Fruit fly (Drosophila melanogaster): Measurements from ENCODE around the gene CG13901.

The CG13901 gene

DNA sequence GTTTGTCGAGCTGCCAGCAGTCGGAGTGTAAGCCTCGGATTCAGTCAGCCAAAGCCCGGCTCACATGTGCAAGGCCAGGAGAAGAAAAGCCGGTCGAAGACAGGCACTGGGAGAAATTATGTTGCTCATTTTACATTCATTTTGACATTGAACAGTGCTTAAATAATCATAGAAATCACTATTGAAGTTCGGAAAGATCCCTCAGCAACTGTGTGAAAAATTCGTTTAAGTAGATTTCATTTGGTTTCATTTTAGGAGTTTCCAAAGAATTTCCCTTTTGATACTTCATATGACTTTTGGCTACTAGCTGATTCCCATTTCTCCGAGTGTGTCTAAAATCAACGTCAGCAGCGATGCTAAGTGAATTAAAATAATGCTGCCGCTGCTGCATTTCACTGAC is 13.2 kb downstream of the CG13901 start (continued):
- TF ChIP-seq stwl (tag; optimal IDR thresholded peaks at IDR 0.05): no peak
- no peak for TF ChIP-seq CG30431 (GFP tag; optimal IDR thresholded peaks at IDR 0.05)
- no peak for TF ChIP-seq mirr (GFP tag; optimal IDR thresholded peaks at IDR 0.05)
- no peak for TF ChIP-seq Usf (GFP tag; optimal IDR thresholded peaks at IDR 0.05)
- TF ChIP-seq CG13296 (GFP tag; optimal IDR thresholded peaks at IDR 0.05): no peak
- peak; percentile 12 for TF ChIP-seq Ssrp (tag; optimal IDR thresholded peaks at IDR 0.05)
- TF ChIP-seq CoRest (tag; optimal IDR thresholded peaks at IDR 0.05): no peak
- TF ChIP-seq zfh1 (GFP tag; IDR thresholded peaks at IDR 0.05): 0 out of 3 replicates have a peak, but pooled peaks have one; percentile 17
- TF ChIP-seq ap (GFP tag; IDR thresholded peaks at IDR 0.05): no peak
- no peak for TF ChIP-seq CG4328 (GFP tag; optimal IDR thresholded peaks at IDR 0.05)
- no peak for TF ChIP-seq CG8478 (optimal IDR thresholded peaks at IDR 0.05)
- TF ChIP-seq Camta (GFP tag; optimal IDR thresholded peaks at IDR 0.05): no peak
- no peak for TF ChIP-seq ara (GFP tag; IDR thresholded peaks at IDR 0.05)
- TF ChIP-seq CG10979 (tag; optimal IDR thresholded peaks at IDR 0.05): peak; percentile 44
- TF ChIP-seq CG5180 (GFP tag; optimal IDR thresholded peaks at IDR 0.05): peak; percentile 14
- no peak for TF ChIP-seq CG34376 (GFP tag; optimal IDR thresholded peaks at IDR 0.05)
- TF ChIP-seq ewg (GFP tag; optimal IDR thresholded peaks at IDR 0.05): peak; percentile 29
- TF ChIP-seq CG2678 (tag; optimal IDR thresholded peaks at IDR 0.05): peak; percentile 51
- no peak for TF ChIP-seq ab (GFP tag; optimal IDR thresholded peaks at IDR 0.05)
- peak; percentile 43; the same call in 1 of the 2 replicates for TF ChIP-seq Ptx1 (GFP tag; IDR thresholded peaks at IDR 0.05)
- no peak for TF ChIP-seq croc (GFP tag; conservative IDR thresholded peaks at IDR 0.05)
- TF ChIP-seq pfk (GFP tag; optimal IDR thresholded peaks at IDR 0.05): no peak
- TF ChIP-seq CG14050 (GFP tag; IDR thresholded peaks at IDR 0.05): 0 out of 3 replicates have a peak, but pooled peaks have one; percentile 11
- TF ChIP-seq CG1603 (tag; optimal IDR thresholded peaks at IDR 0.05): no peak

DNA sequence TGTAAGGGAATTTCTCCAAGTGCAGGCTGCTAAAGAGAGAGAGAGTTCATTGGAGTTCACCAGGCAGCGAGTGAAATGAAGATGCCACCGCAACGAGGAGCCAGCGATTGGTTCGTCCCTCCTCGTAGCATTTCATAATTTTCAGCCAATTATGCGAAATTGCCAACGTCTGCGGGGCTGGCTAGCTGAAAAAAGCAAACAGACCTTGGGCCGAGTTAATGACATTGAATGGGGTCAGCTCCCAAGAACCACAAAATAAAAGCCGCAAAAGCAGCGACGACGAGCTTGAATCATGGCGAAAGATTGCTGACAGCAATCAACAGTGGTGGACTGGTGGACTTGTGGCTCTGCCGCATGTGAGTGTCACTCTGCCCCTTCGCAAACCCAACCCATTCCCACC is 14.0 kb downstream of the CG13901 start:
- no peak for TF ChIP-seq HmgZ (tag; optimal IDR thresholded peaks at IDR 0.05)
- 0 out of 2 replicates have a peak, but pooled peaks have one; percentile 27 for TF ChIP-seq Nf-YA (GFP tag; IDR thresholded peaks at IDR 0.05)
- TF ChIP-seq pb (GFP tag; optimal IDR thresholded peaks at IDR 0.05): no peak

DNA sequence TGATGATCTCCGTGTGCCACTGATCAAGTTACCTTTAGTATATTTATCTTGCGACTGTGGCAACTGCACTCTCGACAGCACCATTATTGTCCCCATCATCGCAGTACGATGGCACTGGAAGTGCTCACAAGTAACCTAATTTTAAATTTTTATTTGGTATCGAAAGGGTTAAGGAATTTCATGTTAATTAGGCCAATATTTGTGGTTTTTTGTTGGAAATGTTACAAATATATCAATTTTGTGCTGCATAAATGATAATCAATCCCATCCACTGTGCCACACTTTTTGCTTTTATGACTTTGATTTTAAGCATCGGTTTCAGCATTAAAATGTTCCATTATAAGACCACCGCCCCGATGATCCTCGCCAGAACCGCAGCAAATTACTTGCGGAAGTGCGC is 15.0 kb downstream of the CG13901 start:
- TF ChIP-seq CG3847 (GFP tag; IDR thresholded peaks at IDR 0.05) (no peak), Asciz (GFP tag; optimal IDR thresholded peaks at IDR 0.05) (no peak), nom (GFP tag; optimal IDR thresholded peaks at IDR 0.05) (peak; percentile 17), zen (tag; optimal IDR thresholded peaks at IDR 0.05) (no peak), CG11560 (tag; IDR thresholded peaks at IDR 0.05) (no peak), abd-A (tag; optimal IDR thresholded peaks at IDR 0.05) (no peak), luna (GFP tag; optimal IDR thresholded peaks at IDR 0.05) (no peak), Atf-2 (GFP tag; optimal IDR thresholded peaks at IDR 0.05) (no peak), CG12942 (GFP tag; optimal IDR thresholded peaks at IDR 0.05) (no peak), Sox100B (GFP tag; optimal IDR thresholded peaks at IDR 0.05) (no peak), bsh (GFP tag; optimal IDR thresholded peaks at IDR 0.05) (peak in 1 of 2 experiments; percentile 9), sug (tag; optimal IDR thresholded peaks at IDR 0.05) (no peak), E2f1 (GFP tag; IDR thresholded peaks at IDR 0.05) (no peak), crp (GFP tag; optimal IDR thresholded peaks at IDR 0.05) (no peak), CG15514 (GFP tag; optimal IDR thresholded peaks at IDR 0.05) (no peak), yki (optimal IDR thresholded peaks at IDR 0.05) (no peak), fd3F (GFP tag; optimal IDR thresholded peaks at IDR 0.05) (no peak), dati (GFP tag; IDR thresholded peaks at IDR 0.05) (no peak), CG7745 (tag; optimal IDR thresholded peaks at IDR 0.05) (no peak), row (GFP tag; IDR thresholded peaks at IDR 0.05) (0 out of 3 replicates have a peak, but pooled peaks have one; percentile 10), bowl (GFP tag; IDR thresholded peaks at IDR 0.05) (no peak), CG10209 (GFP tag; optimal IDR thresholded peaks at IDR 0.05) (no peak), CG11695 (GFP tag; IDR thresholded peaks at IDR 0.05) (no peak), lbe (GFP tag; optimal IDR thresholded peaks at IDR 0.05) (peak; percentile 42)

Data from whole organism, embryonic.